Fruit fly (Drosophila melanogaster): ENCODE measurements around the gene CG42367.

The CG42367 gene

DNA sequence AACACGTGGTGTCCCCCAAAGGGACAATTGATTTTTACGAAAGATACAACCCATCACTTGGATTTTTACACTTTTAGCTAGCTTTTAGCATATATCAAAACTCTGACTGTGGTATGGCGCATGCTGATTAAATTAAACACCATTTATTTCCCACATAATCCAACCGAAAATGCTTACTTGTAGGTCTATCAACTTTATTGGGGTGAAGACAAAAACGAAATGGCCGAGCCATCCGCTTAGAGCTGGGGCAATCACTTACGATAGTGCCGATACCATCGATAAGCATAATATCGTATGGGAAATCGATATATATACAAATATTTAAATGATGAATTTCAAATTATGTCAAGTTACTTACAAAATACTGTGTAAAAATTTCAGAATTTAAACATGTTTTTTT lies 33.1 kb upstream of the CG42367 start, which contains the start of gene RpS2 (continued):
- peak; percentile 21 for TF ChIP-seq CG11398 (GFP tag; optimal IDR thresholded peaks at IDR 0.05)
- TF ChIP-seq ash1 (GFP tag; optimal IDR thresholded peaks at IDR 0.05): no peak
- no peak for TF ChIP-seq CG8281 (tag; optimal IDR thresholded peaks at IDR 0.05)
- TF ChIP-seq CG17612 (GFP tag; IDR thresholded peaks at IDR 0.05): no peak
- peak; percentile 47; the same call in 1 of the 2 replicates for TF ChIP-seq onecut (GFP tag; IDR thresholded peaks at IDR 0.05)
- no peak for TF ChIP-seq odd (GFP tag; optimal IDR thresholded peaks at IDR 0.05)
- TF ChIP-seq CG5953 (GFP tag; IDR thresholded peaks at IDR 0.05): no peak
- TF ChIP-seq CG12219 (GFP tag; optimal IDR thresholded peaks at IDR 0.05): peak; percentile 3
- TF ChIP-seq Hr51 (GFP tag; optimal IDR thresholded peaks at IDR 0.05): peak in 1 of 2 experiments; percentile 5
- TF ChIP-seq eve (GFP tag; optimal IDR thresholded peaks at IDR 0.05): no peak
- no peak for TF ChIP-seq ase (GFP tag; IDR thresholded peaks at IDR 0.05)
- no peak for TF ChIP-seq Tbp (GFP tag; optimal IDR thresholded peaks at IDR 0.05)
- no peak for TF ChIP-seq tup (GFP tag; optimal IDR thresholded peaks at IDR 0.05)
- TF ChIP-seq Ravus (GFP tag; IDR thresholded peaks at IDR 0.05): no peak
- peak; percentile 81 for TF ChIP-seq pzg (GFP tag; optimal IDR thresholded peaks at IDR 0.05)
- no peak for TF ChIP-seq fd96Cb (tag; optimal IDR thresholded peaks at IDR 0.05)
- TF ChIP-seq abd-A (tag; optimal IDR thresholded peaks at IDR 0.05): no peak
- no peak for TF ChIP-seq Taf1 (GFP tag; IDR thresholded peaks at IDR 0.05)
- TF ChIP-seq Hr78 (GFP tag; optimal IDR thresholded peaks at IDR 0.05): no peak
- no peak for TF ChIP-seq CG6654 (GFP tag; optimal IDR thresholded peaks at IDR 0.05)
- no peak for TF ChIP-seq CG10431 (GFP tag; optimal IDR thresholded peaks at IDR 0.05)
- peak; percentile 97 for TF ChIP-seq Dll (GFP tag; IDR thresholded peaks at IDR 0.05; ENCODE audit: partially characterized antibody)
- TF ChIP-seq ind (GFP tag; optimal IDR thresholded peaks at IDR 0.05): no peak
- no peak for TF ChIP-seq CG17829 (tag; optimal IDR thresholded peaks at IDR 0.05)
- no peak for TF ChIP-seq sima (GFP tag; optimal IDR thresholded peaks at IDR 0.05)
- no peak for TF ChIP-seq CG7928 (GFP tag; optimal IDR thresholded peaks at IDR 0.05)
- no peak for TF ChIP-seq Sox102F (GFP tag; optimal IDR thresholded peaks at IDR 0.05)
- no peak for TF ChIP-seq pita (GFP tag; optimal IDR thresholded peaks at IDR 0.05)
- peak; percentile 32 for TF ChIP-seq Hr3 (GFP tag; optimal IDR thresholded peaks at IDR 0.05)
- TF ChIP-seq CG8359 (GFP tag; optimal IDR thresholded peaks at IDR 0.05; ENCODE audit: borderline replicate concordance): no peak
- TF ChIP-seq CG10959 (GFP tag; IDR thresholded peaks at IDR 0.05): no peak
- peak; percentile 8 for TF ChIP-seq CG18262 (tag; optimal IDR thresholded peaks at IDR 0.05)
- no peak for TF ChIP-seq kay (GFP tag; optimal IDR thresholded peaks at IDR 0.05)
- TF ChIP-seq CG6813 (GFP tag; optimal IDR thresholded peaks at IDR 0.05): no peak
- peak; percentile 24 to 26 for TF ChIP-seq dpn (GFP tag; optimal IDR thresholded peaks at IDR 0.05)
- TF ChIP-seq unc-4 (GFP tag; IDR thresholded peaks at IDR 0.05; ENCODE audit: partially characterized antibody): peak; percentile 99
- peak; percentile 90 for TF ChIP-seq CG1603 (tag; optimal IDR thresholded peaks at IDR 0.05)
- TF ChIP-seq emc (GFP tag; optimal IDR thresholded peaks at IDR 0.05): no peak
- TF ChIP-seq CG15269 (tag; optimal IDR thresholded peaks at IDR 0.05): peak; percentile 60
- TF ChIP-seq E2f2 (GFP tag; IDR thresholded peaks at IDR 0.05): peak; percentile 84
- no peak for TF ChIP-seq CG12299 (tag; optimal IDR thresholded peaks at IDR 0.05)
- no peak; the same call in 1 of the 2 replicates for TF ChIP-seq CG10321 (GFP tag; IDR thresholded peaks at IDR 0.05)
- TF ChIP-seq CG11723 (GFP tag; optimal IDR thresholded peaks at IDR 0.05): no peak
- no peak for TF ChIP-seq grau (tag; optimal IDR thresholded peaks at IDR 0.05)
- no peak for TF ChIP-seq CG7745 (tag; optimal IDR thresholded peaks at IDR 0.05)
- peak in 1 of 2 experiments; percentile 24 for TF ChIP-seq chif (GFP tag; optimal IDR thresholded peaks at IDR 0.05)
- no peak for TF ChIP-seq CG1647 (GFP tag; optimal IDR thresholded peaks at IDR 0.05)
- no peak for TF ChIP-seq sc (optimal IDR thresholded peaks at IDR 0.05)
- no peak for TF ChIP-seq sc (GFP tag; optimal IDR thresholded peaks at IDR 0.05)
- TF ChIP-seq CG2120 (GFP tag; optimal IDR thresholded peaks at IDR 0.05): peak; percentile 38
- TF ChIP-seq CG11456 (GFP tag; IDR thresholded peaks at IDR 0.05): 0 out of 3 replicates have a peak, but pooled peaks have one; percentile 6

All from whole organism, embryonic.